Worm (Caenorhabditis elegans): Measurements from ENCODE around the gene F35A5.8.
A peak's percentile ranks its signal among the peaks of the same experiment; 100 is the strongest.

F35A5.8 gene

ce11 chrX:3833964-3834840 lies 30.9 kb upstream of the F35A5.8 start:
- no peak for TF ChIP-seq unc-86 (tag; optimal IDR thresholded peaks at IDR 0.05)
- peak; percentile 15 for TF ChIP-seq dve-1 (tag; optimal IDR thresholded peaks at IDR 0.05)

- TF ChIP-seq C38D4.7 (GFP tag; optimal IDR thresholded peaks at IDR 0.05), result no peak
- no peak for TF ChIP-seq ceh-34 (tag; optimal IDR thresholded peaks at IDR 0.05)
Observed at ce11 chrX:3832059-3832641, 28.9 kb upstream of the F35A5.8 start.

ce11 chrX:3830872-3831271 lies 27.6 kb upstream of the F35A5.8 start:
- TF ChIP-seq ceh-6 (GFP tag; optimal IDR thresholded peaks at IDR 0.05) (no peak), nfya-1 (tag; optimal IDR thresholded peaks at IDR 0.05) (no peak), ceh-45 (GFP tag; IDR thresholded peaks at IDR 0.05) (no peak), ceh-48 (tag; optimal IDR thresholded peaks at IDR 0.05) (no peak), K09A11.1 (tag; optimal IDR thresholded peaks at IDR 0.05; ENCODE audit: insufficient read depth) (no peak), eyg-1 (tag; optimal IDR thresholded peaks at IDR 0.05) (no peak), pha-2 (tag; optimal IDR thresholded peaks at IDR 0.05) (no peak), che-1 (tag; optimal IDR thresholded peaks at IDR 0.05) (no peak), rnt-1 (tag; optimal IDR thresholded peaks at IDR 0.05) (no peak), unc-55 (GFP tag; optimal IDR thresholded peaks at IDR 0.05) (no peak)

- TF ChIP-seq elt-2 (tag; optimal IDR thresholded peaks at IDR 0.05), result peak; percentile 55
- TF ChIP-seq ztf-16 (tag; optimal IDR thresholded peaks at IDR 0.05), result no peak
Observed at ce11 chrX:3829605-3830004, 26.3 kb upstream of the F35A5.8 start.

ce11 chrX:3828598-3829204 lies 25.4 kb upstream of the F35A5.8 start:
- TF ChIP-seq ceh-2 (tag; optimal IDR thresholded peaks at IDR 0.05) (no peak), mec-3 (tag; optimal IDR thresholded peaks at IDR 0.05; ENCODE audit: borderline replicate concordance) (no peak), tbx-2 (tag; optimal IDR thresholded peaks at IDR 0.05) (no peak), ceh-34 (tag; optimal IDR thresholded peaks at IDR 0.05) (no peak), pqm-1 (tag; optimal IDR thresholded peaks at IDR 0.05) (no peak), K02D7.2 (tag; optimal IDR thresholded peaks at IDR 0.05) (no peak), ceh-48 (tag; optimal IDR thresholded peaks at IDR 0.05) (no peak), pha-4 (tag; optimal IDR thresholded peaks at IDR 0.05) (no peak), hlh-13 (GFP tag; optimal IDR thresholded peaks at IDR 0.05) (no peak), lim-6 (tag; optimal IDR thresholded peaks at IDR 0.05) (no peak), T23F11.4 (GFP tag; optimal IDR thresholded peaks at IDR 0.05) (no peak), unc-55 (GFP tag; optimal IDR thresholded peaks at IDR 0.05) (no peak), hlh-15 (tag; optimal IDR thresholded peaks at IDR 0.05) (no peak), pag-3 (tag; optimal IDR thresholded peaks at IDR 0.05; ENCODE audit: borderline replicate concordance) (no peak), madf-2 (tag; optimal IDR thresholded peaks at IDR 0.05) (no peak), ama-1 (optimal IDR thresholded peaks at IDR 0.05) (no peak), ceh-45 (GFP tag; IDR thresholded peaks at IDR 0.05) (no peak), ceh-18 (tag; optimal IDR thresholded peaks at IDR 0.05) (no peak), elt-2 (tag; optimal IDR thresholded peaks at IDR 0.05) (no peak), unc-86 (tag; optimal IDR thresholded peaks at IDR 0.05) (no peak)

- TF ChIP-seq ceh-6 (GFP tag; optimal IDR thresholded peaks at IDR 0.05) (no peak), tbx-2 (tag; optimal IDR thresholded peaks at IDR 0.05) (no peak), ets-4 (tag; optimal IDR thresholded peaks at IDR 0.05) (no peak)
Observed at ce11 chrX:3827311-3827710, 24.0 kb upstream of the F35A5.8 start.
